Fruit fly (Drosophila melanogaster): Measurements from ENCODE around the gene hay.

The hay gene

DNA sequence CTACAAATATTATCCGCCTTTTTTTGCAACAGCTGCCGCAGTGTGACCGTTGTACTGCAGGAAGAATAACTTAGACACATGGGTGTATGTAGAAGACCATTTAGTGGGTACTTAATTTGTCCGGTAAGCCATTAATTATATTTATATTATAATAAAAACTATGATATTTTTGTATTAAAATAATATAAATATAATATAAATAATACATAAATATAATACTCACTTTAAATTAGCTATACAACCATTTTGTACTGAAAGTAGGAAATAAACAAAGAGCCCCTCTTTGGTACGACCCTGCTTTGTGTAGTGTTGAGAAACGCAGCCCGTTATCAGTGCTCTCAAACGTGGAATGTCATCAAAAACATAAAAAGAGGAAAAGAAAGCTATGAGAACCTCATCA lies 6.9 kb downstream of the hay start, which contains the start of gene Cnep1r2 (continued):
- no peak for TF ChIP-seq Sin3A (optimal IDR thresholded peaks at IDR 0.05)
- peak; percentile 95 for TF ChIP-seq Fer1 (GFP tag; optimal IDR thresholded peaks at IDR 0.05)
- TF ChIP-seq CG3281 (GFP tag; optimal IDR thresholded peaks at IDR 0.05), result peak; percentile 93
- no peak for TF ChIP-seq Doc3 (GFP tag; IDR thresholded peaks at IDR 0.05; ENCODE audit: partially characterized antibody)
- peak; percentile 88 for TF ChIP-seq CG4820 (GFP tag; optimal IDR thresholded peaks at IDR 0.05)
- TF ChIP-seq ewg (GFP tag; optimal IDR thresholded peaks at IDR 0.05), result peak; percentile 90
- TF ChIP-seq CG12659 (GFP tag; optimal IDR thresholded peaks at IDR 0.05), result peak; percentile 97
- peak; percentile 98 for TF ChIP-seq CG2712 (tag; optimal IDR thresholded peaks at IDR 0.05)
- TF ChIP-seq CG6689 (GFP tag; IDR thresholded peaks at IDR 0.05), result peak; percentile 97
- peak; percentile 82 for TF ChIP-seq CG34376 (GFP tag; optimal IDR thresholded peaks at IDR 0.05)
- TF ChIP-seq CG7928 (GFP tag; optimal IDR thresholded peaks at IDR 0.05), result peak; percentile 58
- TF ChIP-seq bcd (GFP tag; optimal IDR thresholded peaks at IDR 0.05), result peak; percentile 96
- TF ChIP-seq CG3407 (GFP tag; optimal IDR thresholded peaks at IDR 0.05), result peak; percentile 90
- TF ChIP-seq CG7839 (tag; optimal IDR thresholded peaks at IDR 0.05), result peak; percentile 98
- TF ChIP-seq CG5245 (GFP tag; optimal IDR thresholded peaks at IDR 0.05), result peak; percentile 79
- peak; percentile 93 for TF ChIP-seq CG11456 (GFP tag; IDR thresholded peaks at IDR 0.05)
- peak; percentile 82 for TF ChIP-seq CG12219 (GFP tag; optimal IDR thresholded peaks at IDR 0.05)
- TF ChIP-seq B-H2 (GFP tag; optimal IDR thresholded peaks at IDR 0.05), result peak; percentile 97
- peak; percentile 91 for TF ChIP-seq tap (tag; optimal IDR thresholded peaks at IDR 0.05)
- no peak for TF ChIP-seq p53 (GFP tag; optimal IDR thresholded peaks at IDR 0.05)
- no peak for TF ChIP-seq nau (GFP tag; optimal IDR thresholded peaks at IDR 0.05)
- TF ChIP-seq oc (tag; optimal IDR thresholded peaks at IDR 0.05), result peak; percentile 95
- TF ChIP-seq CG16779 (GFP tag; IDR thresholded peaks at IDR 0.05), result peak; percentile 49; the same call in 1 of the 2 replicates
- no peak for TF ChIP-seq NC2α (GFP tag; optimal IDR thresholded peaks at IDR 0.05)
- peak; percentile 93 for TF ChIP-seq D19A (tag; optimal IDR thresholded peaks at IDR 0.05)
- TF ChIP-seq CG10209 (GFP tag; optimal IDR thresholded peaks at IDR 0.05), result peak; percentile 97
- no peak for TF ChIP-seq fru (optimal IDR thresholded peaks at IDR 0.05)
- TF ChIP-seq Six4 (GFP tag; optimal IDR thresholded peaks at IDR 0.05), result peak; percentile 93
- TF ChIP-seq NFAT (GFP tag; IDR thresholded peaks at IDR 0.05), result peak; percentile 95
- peak; percentile 95 for TF ChIP-seq CG11504 (tag; optimal IDR thresholded peaks at IDR 0.05)
- peak; percentile 89 for TF ChIP-seq CG8765 (GFP tag; IDR thresholded peaks at IDR 0.05)
- TF ChIP-seq zen2 (GFP tag; IDR thresholded peaks at IDR 0.05; ENCODE audit: partially characterized antibody), result no peak
- peak; percentile 40 for TF ChIP-seq Bteb2 (GFP tag; optimal IDR thresholded peaks at IDR 0.05)
- TF ChIP-seq CG4282 (GFP tag; optimal IDR thresholded peaks at IDR 0.05), result no peak
- TF ChIP-seq CG12155 (GFP tag; optimal IDR thresholded peaks at IDR 0.05), result peak; percentile 91
- no peak for TF ChIP-seq Dip2 (GFP tag; IDR thresholded peaks at IDR 0.05)
- TF ChIP-seq ap (GFP tag; IDR thresholded peaks at IDR 0.05), result peak; percentile 87
- TF ChIP-seq gcm2 (GFP tag; optimal IDR thresholded peaks at IDR 0.05), result no peak
- TF ChIP-seq chif (GFP tag; optimal IDR thresholded peaks at IDR 0.05), result peak; percentile 69 to 72
- peak; percentile 87 for TF ChIP-seq Taf1 (GFP tag; IDR thresholded peaks at IDR 0.05)
- TF ChIP-seq CG18764 (GFP tag; optimal IDR thresholded peaks at IDR 0.05), result peak; percentile 84
- no peak for TF ChIP-seq pan (optimal IDR thresholded peaks at IDR 0.05)
- peak in 1 of 2 experiments; percentile 96 for TF ChIP-seq pan (GFP tag; optimal IDR thresholded peaks at IDR 0.05 in 1 of 2, IDR thresholded peaks at IDR 0.05 in 1 of 2)
- peak; percentile 95 for TF ChIP-seq CG14014 (GFP tag; IDR thresholded peaks at IDR 0.05)
- TF ChIP-seq CG15479 (GFP tag; optimal IDR thresholded peaks at IDR 0.05), result peak; percentile 75
- TF ChIP-seq prd (optimal IDR thresholded peaks at IDR 0.05), result no peak
- peak; percentile 98 for TF ChIP-seq prd (GFP tag; IDR thresholded peaks at IDR 0.05)
- TF ChIP-seq B-H1 (GFP tag; IDR thresholded peaks at IDR 0.05), result peak; percentile 93
- TF ChIP-seq exex (tag; optimal IDR thresholded peaks at IDR 0.05), result peak; percentile 84
- TF ChIP-seq CG14667 (GFP tag; IDR thresholded peaks at IDR 0.05), result peak; percentile 95
- peak; percentile 80; the same call in 2 of the 3 replicates for TF ChIP-seq Optix (GFP tag; IDR thresholded peaks at IDR 0.05)
- peak; percentile 34 for TF ChIP-seq Camta (GFP tag; optimal IDR thresholded peaks at IDR 0.05)
